Worm (Caenorhabditis elegans): ENCODE measurements around the gene btb-16.

The btb-16 gene

ce11 chrII:3340818-3341217 lies 44.1 kb downstream of the btb-16 start:
- no peak for TF ChIP-seq nhr-20 (tag; optimal IDR thresholded peaks at IDR 0.05)
- TF ChIP-seq elt-2 (tag; optimal IDR thresholded peaks at IDR 0.05), result no peak

ce11 chrII:3341989-3342388 lies 45.3 kb downstream of the btb-16 start, which contains the start of gene F14D2.11:
F14D2.11 (minus strand) TSS chrII:3342089.
- no peak for TF ChIP-seq swsn-7 (tag; optimal IDR thresholded peaks at IDR 0.05)
- TF ChIP-seq zip-4 (GFP tag; optimal IDR thresholded peaks at IDR 0.05), result no peak
- TF ChIP-seq fkh-10 (GFP tag; optimal IDR thresholded peaks at IDR 0.05), result no peak
- no peak for TF ChIP-seq mep-1 (tag; optimal IDR thresholded peaks at IDR 0.05)
- no peak for TF ChIP-seq sup-37 (GFP tag; optimal IDR thresholded peaks at IDR 0.05)
- TF ChIP-seq lin-15B (tag; optimal IDR thresholded peaks at IDR 0.05), result no peak
- TF ChIP-seq nhr-237 (tag; optimal IDR thresholded peaks at IDR 0.05), result no peak
- TF ChIP-seq ztf-4 (tag; optimal IDR thresholded peaks at IDR 0.05), result no peak
- no peak for TF ChIP-seq skn-1 (tag; optimal IDR thresholded peaks at IDR 0.05)
- TF ChIP-seq nhr-71 (tag; optimal IDR thresholded peaks at IDR 0.05), result no peak
- TF ChIP-seq C16A3.4 (tag; optimal IDR thresholded peaks at IDR 0.05), result no peak

- TF ChIP-seq efl-1 (optimal IDR thresholded peaks at IDR 0.05) (no peak), efl-1 (GFP tag; optimal IDR thresholded peaks at IDR 0.05 in 1 of 2) (no peak), Y116A8C.19 (tag; optimal IDR thresholded peaks at IDR 0.05; ENCODE audit: borderline replicate concordance) (no peak), ceh-90 (tag; optimal IDR thresholded peaks at IDR 0.05) (no peak), lin-35 (GFP tag; optimal IDR thresholded peaks at IDR 0.05) (no peak), nhr-19 (GFP tag; conservative IDR thresholded peaks at IDR 0.05) (no peak), fos-1 (tag; optimal IDR thresholded peaks at IDR 0.05) (no peak), sup-37 (GFP tag; optimal IDR thresholded peaks at IDR 0.05) (no peak)
Measured at ce11 chrII:3343714-3344113, 47.0 kb downstream of the btb-16 start, which contains the start of gene F14D2.15. F14D2.15 (minus strand) TSS chrII:3343814.

- TF ChIP-seq ets-5 (GFP tag; IDR thresholded peaks at IDR 0.05), result no peak
- no peak for TF ChIP-seq efl-1 (optimal IDR thresholded peaks at IDR 0.05)
- TF ChIP-seq efl-1 (GFP tag; optimal IDR thresholded peaks at IDR 0.05 in 1 of 2), result no peak
Measured at ce11 chrII:3344917-3345316, 48.2 kb downstream of the btb-16 start, which contains the start of gene bath-28. bath-28 (minus strand) TSS chrII:3344967.

ce11 chrII:3346328-3346780 lies 49.7 kb downstream of the btb-16 start, which contains the start of gene bath-30:
bath-30 (minus strand) TSS chrII:3346378.
- TF ChIP-seq nhr-19 (GFP tag; conservative IDR thresholded peaks at IDR 0.05), result no peak
- no peak for TF ChIP-seq lsy-2 (tag; optimal IDR thresholded peaks at IDR 0.05)
- TF ChIP-seq dsc-1 (tag; optimal IDR thresholded peaks at IDR 0.05), result no peak
- TF ChIP-seq unc-86 (tag; optimal IDR thresholded peaks at IDR 0.05), result no peak
- TF ChIP-seq nhr-11 (tag; optimal IDR thresholded peaks at IDR 0.05), result no peak
- no peak for TF ChIP-seq unc-130 (tag; optimal IDR thresholded peaks at IDR 0.05)
- no peak for TF ChIP-seq mdl-1 (tag; optimal IDR thresholded peaks at IDR 0.05)
- no peak for TF ChIP-seq skn-1 (tag; optimal IDR thresholded peaks at IDR 0.05)
- TF ChIP-seq tlp-1 (tag; optimal IDR thresholded peaks at IDR 0.05), result no peak
- no peak for TF ChIP-seq lin-13 (GFP tag; optimal IDR thresholded peaks at IDR 0.05)
- TF ChIP-seq fkh-4 (tag; optimal IDR thresholded peaks at IDR 0.05; ENCODE audit: borderline replicate concordance), result no peak
- no peak for TF ChIP-seq snu-23 (GFP tag; optimal IDR thresholded peaks at IDR 0.05)
- TF ChIP-seq ama-1 (optimal IDR thresholded peaks at IDR 0.05), result no peak
- TF ChIP-seq unc-62 (GFP tag; optimal IDR thresholded peaks at IDR 0.05), result no peak
- TF ChIP-seq mep-1 (tag; optimal IDR thresholded peaks at IDR 0.05), result no peak
- no peak for TF ChIP-seq mef-2 (tag; optimal IDR thresholded peaks at IDR 0.05)
- TF ChIP-seq fos-1 (tag; optimal IDR thresholded peaks at IDR 0.05), result no peak

All from whole organism, L1 larva.